Fruit fly (Drosophila melanogaster) whole organism, embryonic: ENCODE data around the gene Gcn5.

ENCODE experiments used
- Abd-B ChIP-seq: fragments of 200-800 bp; sonication (Bioruptor generic); optimal IDR thresholded peaks from 2 replicates; lab custom pipeline; 2018; ENCODE audit warnings: missing biosample characterization, mild to moderate bottlenecking, missing genetic modification characterization, moderate library complexity
- BEAF-32 ChIP-seq: fragments of 200-800 bp; sonication (Bioruptor generic); optimal IDR thresholded peaks from 3 replicates; lab custom pipeline; 2017; ENCODE audit warnings: missing biosample characterization, missing genetic modification characterization, mild to moderate bottlenecking, moderate library complexity, missing genetic modification reagents
- CG11456 ChIP-seq: fragments of 200-800 bp; sonication (Bioruptor generic); IDR thresholded peaks from 3 replicates; pipeline ENCODE4 v1.3.6; 2022; ENCODE audit warnings: missing biosample characterization, missing genetic modification characterization
- CG12104 ChIP-seq: fragments of 200-800 bp; sonication (Bioruptor generic); optimal IDR thresholded peaks from 3 replicates; lab custom pipeline; 2016; ENCODE audit warnings: missing biosample characterization, missing genetic modification characterization
- CG13894 ChIP-seq: fragments of 200-800 bp; sonication (Bioruptor generic); optimal IDR thresholded peaks from 3 replicates; lab custom pipeline; 2018; ENCODE audit warnings: missing biosample characterization, mild to moderate bottlenecking, missing genetic modification characterization, moderate library complexity
- CG14014 ChIP-seq: fragments of 200-800 bp; sonication (Bioruptor generic); IDR thresholded peaks from 2 replicates; pipeline ENCODE4 v1.3.6; 2022; ENCODE audit warnings: missing biosample characterization, missing genetic modification characterization
- CG15011 ChIP-seq: fragments of 200-800 bp; sonication (Bioruptor generic); optimal IDR thresholded peaks from 3 replicates; lab custom pipeline; 2018; ENCODE audit warnings: missing biosample characterization, mild to moderate bottlenecking, missing genetic modification characterization
- CG16813 ChIP-seq: fragments of 200-800 bp; sonication (Bioruptor generic); IDR thresholded peaks from 3 replicates; pipeline ENCODE4 v1.3.6; 2022; ENCODE audit warnings: missing biosample characterization, missing genetic modification characterization; ENCODE audit not compliant: partially characterized antibody
- CG16863 ChIP-seq: fragments of 200-800 bp; sonication (Bioruptor generic); optimal IDR thresholded peaks from 3 replicates; lab custom pipeline; 2016; ENCODE audit warnings: missing biosample characterization, missing genetic modification characterization
- CG17361 ChIP-seq: fragments of 200-800 bp; sonication (Bioruptor generic); IDR thresholded peaks from 3 replicates; pipeline ENCODE4 v1.3.6; 2022; ENCODE audit warnings: missing biosample characterization, missing genetic modification characterization
- CG17568 ChIP-seq: fragments of 200-800 bp; sonication (Bioruptor generic); optimal IDR thresholded peaks from 2 replicates; lab custom pipeline; 2018; ENCODE audit warnings: missing biosample characterization, mild to moderate bottlenecking, missing genetic modification characterization, moderate library complexity
- CG2116 ChIP-seq: fragments of 200-800 bp; sonication (Bioruptor generic); optimal IDR thresholded peaks from 3 replicates; lab custom pipeline; 2018; ENCODE audit warnings: missing biosample characterization, mild to moderate bottlenecking, missing genetic modification characterization
- CG2202 ChIP-seq: fragments of 200-800 bp; sonication (Bioruptor generic); optimal IDR thresholded peaks from 2 replicates; lab custom pipeline; 2018; ENCODE audit warnings: missing biosample characterization, mild to moderate bottlenecking, missing genetic modification characterization
- CG2875 ChIP-seq: fragments of 200-800 bp; sonication (Bioruptor generic); optimal IDR thresholded peaks from 2 replicates; lab custom pipeline; 2017; ENCODE audit warnings: missing biosample characterization, mild to moderate bottlenecking, missing genetic modification characterization, missing genetic modification reagents
- CG30020 ChIP-seq: fragments of 200-800 bp; optimal IDR thresholded peaks from 2 replicates; lab custom pipeline; 2019; ENCODE audit warnings: missing biosample characterization, mild to moderate bottlenecking, missing genetic modification characterization, moderate library complexity
- CG31365 ChIP-seq: fragments of 200-800 bp; sonication (Bioruptor generic); optimal IDR thresholded peaks from 2 replicates; lab custom pipeline; 2018; ENCODE audit warnings: missing biosample characterization, mild to moderate bottlenecking, missing genetic modification characterization
- CG31441 ChIP-seq: fragments of 200-800 bp; sonication (Bioruptor generic); IDR thresholded peaks from 2 replicates; pipeline ENCODE4 v1.3.6; 2022; ENCODE audit warnings: missing biosample characterization, missing genetic modification characterization
- CG9215 ChIP-seq: fragments of 200-800 bp; sonication (Bioruptor generic); IDR thresholded peaks from 2 replicates; pipeline ENCODE4 v1.3.6; 2022; ENCODE audit warnings: missing biosample characterization, missing genetic modification characterization
- CG9876 ChIP-seq: fragments of 200-800 bp; sonication (Bioruptor generic); optimal IDR thresholded peaks from 2 replicates; lab custom pipeline; 2016; ENCODE audit warnings: missing biosample characterization, missing genetic modification characterization
- CkIIα-i1 ChIP-seq: fragments of 200-800 bp; sonication (Bioruptor generic); IDR thresholded peaks from 2 replicates; pipeline ENCODE4 v1.3.6; 2022; ENCODE audit warnings: missing biosample characterization, missing genetic modification characterization
- Dref ChIP-seq: fragments of 200-800 bp; sonication (Bioruptor generic); IDR thresholded peaks from 2 replicates; pipeline ENCODE4 v1.3.6; 2022; ENCODE audit warnings: missing biosample characterization, missing genetic modification characterization
- Eip74EF ChIP-seq, 2 experiments: fragments of 200-800 bp in 1 of 2; fragments of >200 bp in 1 of 2; sonication (Bioruptor generic) in 1 of 2; optimal IDR thresholded peaks; 2 replicates each; lab custom pipeline; 2017 to 2019; ENCODE audit warnings: missing biosample characterization in 2 of 2, missing genetic modification characterization in 2 of 2, mild to moderate bottlenecking in 1 of 2, moderate library complexity in 1 of 2
- Ets65A ChIP-seq: fragments of 200-800 bp; sonication (Bioruptor generic); peaks from one replicate; lab custom pipeline; 2016; ENCODE audit warnings: missing biosample characterization, missing genetic modification characterization
- Gsc ChIP-seq: fragments of 200-800 bp; sonication (Bioruptor generic); IDR thresholded peaks from 2 replicates; pipeline ENCODE4 v1.3.6; 2022; ENCODE audit warnings: missing biosample characterization, missing genetic modification characterization
- Gug ChIP-seq: fragments of 200-800 bp; sonication (Bioruptor generic); IDR thresholded peaks from 4 replicates; pipeline ENCODE4 v1.3.6; 2022; ENCODE audit warnings: missing biosample characterization, missing genetic modification characterization
- H15 ChIP-seq: fragments of 200-800 bp; sonication (Bioruptor generic); IDR thresholded peaks from 3 replicates; pipeline ENCODE4 v1.3.6; 2022; ENCODE audit warnings: missing biosample characterization, missing genetic modification characterization
- H2.0 ChIP-seq: fragments of 200-800 bp; sonication (Bioruptor generic); IDR thresholded peaks from 2 replicates; pipeline ENCODE4 v1.3.6; 2022; ENCODE audit warnings: missing biosample characterization, missing genetic modification characterization
- HmgD ChIP-seq: fragments of 200-800 bp; sonication (Bioruptor generic); optimal IDR thresholded peaks from 3 replicates; lab custom pipeline; 2016; ENCODE audit warnings: missing biosample characterization, missing genetic modification characterization
- Hr3 ChIP-seq: fragments of 200-800 bp; sonication (Bioruptor generic); optimal IDR thresholded peaks from 3 replicates; lab custom pipeline; 2016; ENCODE audit warnings: missing biosample characterization, missing genetic modification characterization
- Mad ChIP-seq: fragments of 200-800 bp; sonication (Bioruptor generic); optimal IDR thresholded peaks from 2 replicates; lab custom pipeline; 2016; ENCODE audit warnings: missing biosample characterization, missing genetic modification characterization
- Nf-YC ChIP-seq: fragments of 200-800 bp; optimal IDR thresholded peaks from 3 replicates; lab custom pipeline; 2019; ENCODE audit warnings: missing biosample characterization, mild to moderate bottlenecking, missing genetic modification characterization, moderate library complexity
- NfI ChIP-seq: fragments of 200-800 bp; sonication (Bioruptor generic); optimal IDR thresholded peaks from 3 replicates; lab custom pipeline; 2018; ENCODE audit warnings: missing biosample characterization, mild to moderate bottlenecking, missing genetic modification characterization, moderate library complexity
- ab ChIP-seq: fragments of 200-800 bp; sonication (Bioruptor generic); optimal IDR thresholded peaks from 2 replicates; lab custom pipeline; 2016; ENCODE audit warnings: missing biosample characterization, missing genetic modification characterization
- bab2 ChIP-seq: fragments of 200-800 bp; sonication (Bioruptor generic); optimal IDR thresholded peaks from 2 replicates; lab custom pipeline; 2016; ENCODE audit warnings: missing biosample characterization, missing genetic modification characterization
- br ChIP-seq: fragments of >200 bp; optimal IDR thresholded peaks from 2 replicates; lab custom pipeline; 2017
- chm ChIP-seq: fragments of 200-800 bp; sonication (Bioruptor generic); IDR thresholded peaks from 2 replicates; pipeline ENCODE4 v1.3.6; 2022; ENCODE audit warnings: missing biosample characterization, missing genetic modification characterization
- cwo ChIP-seq: fragments of 200-800 bp; sonication (Bioruptor generic); optimal IDR thresholded peaks from 3 replicates; lab custom pipeline; 2017; ENCODE audit warnings: missing biosample characterization, missing genetic modification characterization, mild to moderate bottlenecking, moderate library complexity, missing genetic modification reagents
- dysf ChIP-seq: fragments of 200-800 bp; sonication (Bioruptor generic); IDR thresholded peaks from 3 replicates; pipeline ENCODE4 v1.3.6; 2022; ENCODE audit warnings: missing biosample characterization, missing genetic modification characterization
- emc ChIP-seq: fragments of 200-800 bp; sonication (Bioruptor generic); optimal IDR thresholded peaks from 2 replicates; lab custom pipeline; 2016; ENCODE audit warnings: missing biosample characterization, missing genetic modification characterization
- fd3F ChIP-seq: fragments of 200-800 bp; sonication (Bioruptor generic); optimal IDR thresholded peaks from 2 replicates; lab custom pipeline; 2018; ENCODE audit warnings: missing biosample characterization, mild to moderate bottlenecking, missing genetic modification characterization, moderate library complexity
- ftz-f1 ChIP-seq: fragments of 200-800 bp; sonication (Bioruptor generic); optimal IDR thresholded peaks from 2 replicates; lab custom pipeline; 2016; ENCODE audit warnings: missing biosample characterization, missing genetic modification characterization
- grn ChIP-seq: fragments of 200-800 bp; sonication (Bioruptor generic); optimal IDR thresholded peaks from 3 replicates; lab custom pipeline; 2017; ENCODE audit warnings: missing biosample characterization, missing genetic modification characterization
- gro ChIP-seq: fragments of 200-800 bp; sonication (Bioruptor generic); optimal IDR thresholded peaks from 2 replicates; lab custom pipeline; 2016; ENCODE audit warnings: missing biosample characterization, missing genetic modification characterization
- ken ChIP-seq: fragments of 200-800 bp; sonication (Bioruptor generic); IDR thresholded peaks from 3 replicates; pipeline ENCODE4 v1.3.6; 2022; ENCODE audit warnings: missing biosample characterization, missing genetic modification characterization
- klu ChIP-seq: fragments of 200-800 bp; sonication (Bioruptor generic); IDR thresholded peaks from 2 replicates; pipeline ENCODE4 v1.3.6; 2022; ENCODE audit warnings: missing biosample characterization, missing genetic modification characterization
- oc ChIP-seq: fragments of 200-800 bp; sonication (Bioruptor generic); optimal IDR thresholded peaks from 2 replicates; lab custom pipeline; 2018; ENCODE audit warnings: missing biosample characterization, mild to moderate bottlenecking, missing genetic modification characterization, moderate library complexity
- phol ChIP-seq: fragments of 200-800 bp; sonication (Bioruptor generic); optimal IDR thresholded peaks from 3 replicates; lab custom pipeline; 2018; ENCODE audit warnings: missing biosample characterization, mild to moderate bottlenecking, missing genetic modification characterization, moderate library complexity
- scrt ChIP-seq: fragments of 200-800 bp; sonication (Bioruptor generic); optimal IDR thresholded peaks from 2 replicates; lab custom pipeline; 2018; ENCODE audit warnings: missing biosample characterization, mild to moderate bottlenecking, missing genetic modification characterization, moderate library complexity
- sr ChIP-seq: fragments of 200-800 bp; sonication (Bioruptor generic); IDR thresholded peaks from 3 replicates; pipeline ENCODE4 v1.3.6; 2022; ENCODE audit warnings: missing biosample characterization, missing genetic modification characterization
- ssp ChIP-seq: fragments of 200-800 bp; sonication (Bioruptor generic); IDR thresholded peaks from 2 replicates; pipeline ENCODE4 v1.3.6; 2022; ENCODE audit warnings: missing biosample characterization, missing genetic modification characterization
- tin ChIP-seq: fragments of 200-800 bp; sonication (Bioruptor generic); optimal IDR thresholded peaks from 3 replicates; lab custom pipeline; 2016; ENCODE audit warnings: missing biosample characterization, missing genetic modification characterization

Gene Gcn5

dm6 chr3L:12514762-12515215 lies 9.0 kb downstream of the Gcn5 start, which contains the start of the genes sti and tral (continued):
- TF ChIP-seq dysf, result peak; percentile 82
- TF ChIP-seq scrt (GFP tag; lab: Kevin White, UChicago), result peak; percentile 68
- peak; percentile 83 for TF ChIP-seq ab (GFP tag; lab: Kevin White, UChicago)
- TF ChIP-seq BEAF-32 (GFP tag; lab: Kevin White, UChicago), result peak; percentile 58
- TF ChIP-seq CG17361 (GFP tag; lab: Robert Waterston, UW), result peak; percentile 88
- TF ChIP-seq oc (tag; lab: Kevin White, UChicago), result no peak
- peak; percentile 77 for TF ChIP-seq cwo (GFP tag; lab: Kevin White, UChicago)
- peak; percentile 53 for TF ChIP-seq Dref (GFP tag; lab: Robert Waterston, UW)
- TF ChIP-seq tin, result peak; percentile 95
- peak; percentile 94 for TF ChIP-seq Hr3 (GFP tag; lab: Kevin White, UChicago)
- no peak for TF ChIP-seq br (lab: Kevin White, UChicago)
- TF ChIP-seq Gsc, result peak; percentile 48
- TF ChIP-seq gro, result peak; percentile 95
- peak; percentile 87 for TF ChIP-seq CG14014
- TF ChIP-seq CG31365 (tag; lab: Kevin White, UChicago), result peak; percentile 58
- peak; percentile 91 for TF ChIP-seq NfI
- peak; percentile 80 for TF ChIP-seq CG12104 (GFP tag; lab: Kevin White, UChicago)
- TF ChIP-seq chm (GFP tag; lab: Robert Waterston, UW), result peak; percentile 54; the same call in 1 of the 2 replicates
- TF ChIP-seq CG9876 (GFP tag; lab: Kevin White, UChicago), result peak; percentile 91
- TF ChIP-seq CG13894, result peak; percentile 88
- peak; percentile 83; the same call in 1 of the 2 replicates for TF ChIP-seq CG31441 (GFP tag; lab: Robert Waterston, UW)
- TF ChIP-seq CG16813 (GFP tag; lab: Robert Waterston, UW), result peak; percentile 41; the same call in 1 of the 3 replicates
- peak; percentile 96 for TF ChIP-seq bab2 (GFP tag; lab: Kevin White, UChicago)
- TF ChIP-seq Eip74EF (GFP tag; optimal IDR thresholded peaks at IDR 0.05; lab: Kevin White, UChicago), result no peak
- TF ChIP-seq Abd-B (GFP tag; lab: Kevin White, UChicago), result no peak
- peak; percentile 88 for TF ChIP-seq phol (tag; lab: Kevin White, UChicago)
- TF ChIP-seq ssp, result peak; percentile 70
- peak; percentile 83 for TF ChIP-seq emc (GFP tag; lab: Kevin White, UChicago)
- TF ChIP-seq CG2202 (tag; lab: Kevin White, UChicago), result peak; percentile 72
- peak; percentile 100 for TF ChIP-seq Ets65A (GFP tag; lab: Kevin White, UChicago)
- TF ChIP-seq CG15011 (GFP tag; lab: Kevin White, UChicago), result peak; percentile 70
- TF ChIP-seq H15 (GFP tag; lab: Robert Waterston, UW), result peak; percentile 71
- peak; percentile 100 for TF ChIP-seq CG2116 (GFP tag; lab: Kevin White, UChicago)
- TF ChIP-seq H2.0 (GFP tag; lab: Robert Waterston, UW), result peak; percentile 69
- peak; percentile 75 for TF ChIP-seq CG30020 (tag; lab: Kevin White, UChicago)
- TF ChIP-seq ken (GFP tag; lab: Robert Waterston, UW), result peak; percentile 87
- peak; percentile 85 for TF ChIP-seq Nf-YC (tag; lab: Kevin White, UChicago)
- TF ChIP-seq klu (GFP tag; lab: Robert Waterston, UW), result peak; percentile 72
- peak; percentile 91 for TF ChIP-seq Gug (GFP tag; lab: Robert Waterston, UW)
- TF ChIP-seq HmgD (GFP tag; lab: Kevin White, UChicago), result peak; percentile 93
- peak; percentile 40 for TF ChIP-seq grn (GFP tag; lab: Kevin White, UChicago)
- TF ChIP-seq Mad (GFP tag; lab: Kevin White, UChicago), result peak; percentile 93
- TF ChIP-seq CG17568 (GFP tag; lab: Kevin White, UChicago), result no peak
- TF ChIP-seq CkIIα-i1 (GFP tag; lab: Robert Waterston, UW), result no peak
- TF ChIP-seq CG9215 (GFP tag; lab: Robert Waterston, UW), result peak; percentile 90
- TF ChIP-seq CG16863, result peak; percentile 92
- peak; percentile 93 for TF ChIP-seq CG11456 (GFP tag; lab: Robert Waterston, UW)
- peak; percentile 73 for TF ChIP-seq fd3F
- peak; percentile 39 for TF ChIP-seq CG2875 (GFP tag; lab: Kevin White, UChicago)
- TF ChIP-seq sr (GFP tag; lab: Robert Waterston, UW), result peak; percentile 39; the same call in 1 of the 3 replicates
- peak; percentile 75 for TF ChIP-seq ftz-f1 (GFP tag; lab: Kevin White, UChicago)
